Fruit fly (Drosophila melanogaster) whole organism, embryonic: Measurements from ENCODE around the gene Rpp30.

Experiments
- Awh ChIP-seq: fragments of 200-800 bp; sonication (Bioruptor generic); IDR thresholded peaks from 2 replicates; pipeline ENCODE4, ENCODE4 v1.3.6; 2022; ENCODE audit warnings: missing biosample characterization, missing genetic modification characterization
- Bdp1 ChIP-seq: fragments of 200-800 bp; sonication (Bioruptor generic); optimal IDR thresholded peaks from 3 replicates; lab custom pipeline; 2016; ENCODE audit warnings: missing biosample characterization, missing genetic modification characterization
- Bteb2 ChIP-seq: fragments of 200-800 bp; sonication (Bioruptor generic); optimal IDR thresholded peaks from 2 replicates; lab custom pipeline; 2016; ENCODE audit warnings: missing biosample characterization, missing genetic modification characterization
- CG14014 ChIP-seq: fragments of 200-800 bp; sonication (Bioruptor generic); IDR thresholded peaks from 2 replicates; pipeline ENCODE4 v1.3.6; 2022; ENCODE audit warnings: missing biosample characterization, missing genetic modification characterization
- CG16815 ChIP-seq: fragments of 200-800 bp; sonication (Bioruptor generic); optimal IDR thresholded peaks from 3 replicates; lab custom pipeline; 2017; ENCODE audit warnings: missing biosample characterization, mild to moderate bottlenecking, missing genetic modification characterization
- CG17802 ChIP-seq: fragments of 200-800 bp; sonication (Bioruptor generic); optimal IDR thresholded peaks from 2 replicates; lab custom pipeline; 2018; ENCODE audit warnings: missing biosample characterization, mild to moderate bottlenecking, missing genetic modification characterization, moderate library complexity
- CG1792 ChIP-seq: fragments of 200-800 bp; sonication (Bioruptor generic); optimal IDR thresholded peaks from 2 replicates; lab custom pipeline; 2016; ENCODE audit warnings: missing biosample characterization, missing genetic modification characterization
- CG2202 ChIP-seq: fragments of 200-800 bp; sonication (Bioruptor generic); optimal IDR thresholded peaks from 2 replicates; lab custom pipeline; 2018; ENCODE audit warnings: missing biosample characterization, mild to moderate bottlenecking, missing genetic modification characterization
- CG31224 ChIP-seq: fragments of 200-800 bp; sonication (Bioruptor generic); IDR thresholded peaks from 2 replicates; pipeline ENCODE4 v1.3.6; 2022; ENCODE audit warnings: missing biosample characterization, missing genetic modification characterization
- CG31365 ChIP-seq: fragments of 200-800 bp; sonication (Bioruptor generic); optimal IDR thresholded peaks from 2 replicates; lab custom pipeline; 2018; ENCODE audit warnings: missing biosample characterization, mild to moderate bottlenecking, missing genetic modification characterization
- CG32767 ChIP-seq: fragments of 200-800 bp; sonication (Bioruptor generic); IDR thresholded peaks from 2 replicates; pipeline ENCODE4 v1.3.6; 2022; ENCODE audit warnings: missing biosample characterization, missing genetic modification characterization
- CG3281 ChIP-seq: fragments of 200-800 bp; sonication (Bioruptor generic); optimal IDR thresholded peaks from 3 replicates; lab custom pipeline; 2017; ENCODE audit warnings: missing biosample characterization, mild to moderate bottlenecking, missing genetic modification characterization
- CG34224 ChIP-seq: fragments of 200-800 bp; sonication (Bioruptor generic); IDR thresholded peaks from 3 replicates; pipeline ENCODE4 v1.3.6; 2022; ENCODE audit warnings: missing biosample characterization, missing genetic modification characterization; ENCODE audit not compliant: partially characterized antibody
- CG4360 ChIP-seq: fragments of 200-800 bp; sonication (Bioruptor generic); IDR thresholded peaks from 2 replicates; pipeline ENCODE4 v1.3.6; 2022; ENCODE audit warnings: missing biosample characterization, missing genetic modification characterization
- CG6654 ChIP-seq: fragments of 200-800 bp; sonication (Bioruptor generic); optimal IDR thresholded peaks from 2 replicates; lab custom pipeline; 2017; ENCODE audit warnings: missing biosample characterization, mild to moderate bottlenecking, missing genetic modification characterization
- CG7357 ChIP-seq: fragments of 200-800 bp; sonication (Bioruptor generic); IDR thresholded peaks from 3 replicates; pipeline ENCODE4 v1.3.6; 2022; ENCODE audit warnings: missing biosample characterization, missing genetic modification characterization
- CkIIα-i1 ChIP-seq: fragments of 200-800 bp; sonication (Bioruptor generic); IDR thresholded peaks from 2 replicates; pipeline ENCODE4 v1.3.6; 2022; ENCODE audit warnings: missing biosample characterization, missing genetic modification characterization
- D ChIP-seq, 2 experiments: fragments of 200-800 bp in 1 of 2; fragments of >200 bp in 1 of 2; sonication (Bioruptor generic) in 1 of 2; optimal IDR thresholded peaks; 2 replicates in 1 of 2; 3 replicates in 1 of 2; lab custom pipeline; 2017; ENCODE audit warnings: mild to moderate bottlenecking in 1 of 2, missing biosample characterization in 1 of 2, missing genetic modification characterization in 1 of 2, missing genetic modification reagents in 1 of 2
- Dip2 ChIP-seq: fragments of 200-800 bp; sonication (Bioruptor generic); IDR thresholded peaks from 2 replicates; pipeline ENCODE4 v1.3.6; 2022; ENCODE audit warnings: missing biosample characterization, missing genetic modification characterization
- Fer3 ChIP-seq: fragments of 200-800 bp; sonication (Bioruptor generic); optimal IDR thresholded peaks from 2 replicates; lab custom pipeline; 2018; ENCODE audit warnings: missing biosample characterization, mild to moderate bottlenecking, missing genetic modification characterization, moderate library complexity
- Hr3 ChIP-seq: fragments of 200-800 bp; sonication (Bioruptor generic); optimal IDR thresholded peaks from 3 replicates; lab custom pipeline; 2016; ENCODE audit warnings: missing biosample characterization, missing genetic modification characterization
- Mes4 ChIP-seq: fragments of 200-800 bp; sonication (Bioruptor generic); optimal IDR thresholded peaks from 2 replicates; lab custom pipeline; 2016; ENCODE audit warnings: missing biosample characterization, missing genetic modification characterization
- Pdp1 ChIP-seq, 2 experiments: fragments of 200-800 bp; sonication (Bioruptor generic); optimal IDR thresholded peaks; 3 replicates each; lab custom pipeline; 2016; ENCODE audit warnings: missing biosample characterization in 2 of 2, missing genetic modification characterization in 2 of 2, mild to moderate bottlenecking in 1 of 2, moderate library complexity in 1 of 2
- Ptx1 ChIP-seq: fragments of 200-800 bp; sonication (Bioruptor generic); IDR thresholded peaks from 2 replicates; pipeline ENCODE4 v1.3.6; 2022; ENCODE audit warnings: missing biosample characterization, missing genetic modification characterization
- Spps ChIP-seq: fragments of 200-800 bp; sonication (Bioruptor generic); optimal IDR thresholded peaks from 2 replicates; lab custom pipeline; 2018; ENCODE audit warnings: missing biosample characterization, mild to moderate bottlenecking, missing genetic modification characterization
- Stat92E ChIP-seq, 3 experiments: fragments of >200 bp in 2 of 3; fragments of 200-800 bp in 1 of 3; sonication (Bioruptor generic) in 1 of 3; optimal IDR thresholded peaks; 2 replicates each; lab custom pipeline; 2017 to 2019; ENCODE audit warnings: missing biosample characterization in 3 of 3, missing genetic modification characterization in 3 of 3, mild to moderate bottlenecking in 1 of 3, moderate library complexity in 1 of 3
- TFAM ChIP-seq: fragments of 200-800 bp; sonication (Bioruptor generic); optimal IDR thresholded peaks from 2 replicates; lab custom pipeline; 2017; ENCODE audit warnings: missing biosample characterization, missing genetic modification characterization, inconsistent platforms
- Tbp ChIP-seq: fragments of >200 bp; optimal IDR thresholded peaks from 2 replicates; lab custom pipeline; 2018; ENCODE audit warnings: missing biosample characterization, missing genetic modification characterization
- Usf ChIP-seq: fragments of 200-800 bp; sonication (Bioruptor generic); optimal IDR thresholded peaks from 2 replicates; lab custom pipeline; 2017; ENCODE audit warnings: missing genotype, missing biosample characterization, missing genetic modification characterization
- bab2 ChIP-seq: fragments of 200-800 bp; sonication (Bioruptor generic); optimal IDR thresholded peaks from 2 replicates; lab custom pipeline; 2016; ENCODE audit warnings: missing biosample characterization, missing genetic modification characterization
- bcd ChIP-seq: fragments of 200-800 bp; sonication (Bioruptor generic); optimal IDR thresholded peaks from 2 replicates; lab custom pipeline; 2017; ENCODE audit warnings: missing biosample characterization, mild to moderate bottlenecking, missing genetic modification characterization
- br ChIP-seq: fragments of >200 bp; optimal IDR thresholded peaks from 2 replicates; lab custom pipeline; 2017
- crp ChIP-seq, 2 experiments: fragments of 200-800 bp; sonication (Bioruptor generic); optimal IDR thresholded peaks; 2 replicates in 1 of 2; 3 replicates in 1 of 2; lab custom pipeline; 2017; ENCODE audit warnings: missing biosample characterization in 2 of 2, missing genetic modification characterization in 2 of 2, mild to moderate bottlenecking in 1 of 2, moderate library complexity in 1 of 2
- dysf ChIP-seq: fragments of 200-800 bp; sonication (Bioruptor generic); IDR thresholded peaks from 3 replicates; pipeline ENCODE4 v1.3.6; 2022; ENCODE audit warnings: missing biosample characterization, missing genetic modification characterization
- ems ChIP-seq: fragments of 200-800 bp; sonication (Bioruptor generic); optimal IDR thresholded peaks from 3 replicates; lab custom pipeline; 2016; ENCODE audit warnings: missing biosample characterization, missing genetic modification characterization
- fd102C ChIP-seq: fragments of 200-800 bp; sonication (Bioruptor generic); optimal IDR thresholded peaks from 2 replicates; lab custom pipeline; 2018; ENCODE audit warnings: missing biosample characterization, mild to moderate bottlenecking, missing genetic modification characterization, moderate library complexity
- hth ChIP-seq: fragments of >200 bp; optimal IDR thresholded peaks from 2 replicates; lab custom pipeline; 2017; ENCODE audit warnings: inconsistent platforms
- kni ChIP-seq: fragments of 200-800 bp; sonication (Bioruptor generic); optimal IDR thresholded peaks from 3 replicates; lab custom pipeline; 2017; ENCODE audit warnings: mild to moderate bottlenecking, missing biosample characterization, missing genetic modification reagents, missing genetic modification characterization
- lov ChIP-seq, 2 experiments: fragments of 200-800 bp in 1 of 2; fragments of >200 bp in 1 of 2; sonication (Bioruptor generic) in 1 of 2; IDR thresholded peaks in 1 of 2; optimal IDR thresholded peaks in 1 of 2; 2 replicates in 1 of 2; 3 replicates in 1 of 2; pipeline versions ENCODE4 v1.3.6 to Lab custom; 2017 to 2022; ENCODE audit warnings: missing biosample characterization in 1 of 2, missing genetic modification characterization in 1 of 2
- nau ChIP-seq: fragments of 200-800 bp; sonication (Bioruptor generic); optimal IDR thresholded peaks from 3 replicates; lab custom pipeline; 2017; ENCODE audit warnings: missing biosample characterization, mild to moderate bottlenecking, missing genetic modification characterization, missing genetic modification reagents
- pb ChIP-seq: fragments of 200-800 bp; sonication (Bioruptor generic); optimal IDR thresholded peaks from 3 replicates; lab custom pipeline; 2016; ENCODE audit warnings: missing biosample characterization, missing genetic modification characterization
- rib ChIP-seq: fragments of 200-800 bp; sonication (Bioruptor generic); IDR thresholded peaks from 2 replicates; pipeline ENCODE4 v1.3.6; 2022; ENCODE audit warnings: missing biosample characterization, missing genetic modification characterization
- row ChIP-seq: fragments of 200-800 bp; sonication (Bioruptor generic); IDR thresholded peaks from 3 replicates; pipeline ENCODE4 v1.3.6; 2022; ENCODE audit warnings: missing biosample characterization, missing genetic modification characterization
- seq ChIP-seq: fragments of 200-800 bp; sonication (Bioruptor generic); IDR thresholded peaks from 2 replicates; pipeline ENCODE4 v1.3.6; 2022; ENCODE audit warnings: missing biosample characterization, missing genetic modification characterization
- sim ChIP-seq: fragments of 200-800 bp; sonication (Bioruptor generic); IDR thresholded peaks from 2 replicates; pipeline ENCODE4 v1.3.6; 2022; ENCODE audit warnings: missing biosample characterization, missing genetic modification characterization
- slp2 ChIP-seq: fragments of 200-800 bp; sonication (Bioruptor generic); optimal IDR thresholded peaks from 2 replicates; lab custom pipeline; 2016; ENCODE audit warnings: missing biosample characterization, missing genetic modification characterization
- so ChIP-seq: fragments of 200-800 bp; sonication (Bioruptor generic); IDR thresholded peaks from 3 replicates; pipeline ENCODE4 v1.3.6; 2022; ENCODE audit warnings: missing biosample characterization, missing genetic modification characterization
- sug ChIP-seq: fragments of 200-800 bp; optimal IDR thresholded peaks from 2 replicates; lab custom pipeline; 2019; ENCODE audit warnings: missing biosample characterization, mild to moderate bottlenecking, missing genetic modification characterization, moderate library complexity
- tin ChIP-seq: fragments of 200-800 bp; sonication (Bioruptor generic); optimal IDR thresholded peaks from 3 replicates; lab custom pipeline; 2016; ENCODE audit warnings: missing biosample characterization, missing genetic modification characterization
- z ChIP-seq: fragments of 200-800 bp; sonication (Bioruptor generic); IDR thresholded peaks from 3 replicates; pipeline ENCODE4 v1.3.6; 2022; ENCODE audit warnings: missing biosample characterization, missing genetic modification characterization
- zfh1 ChIP-seq: fragments of 200-800 bp; sonication (Bioruptor generic); IDR thresholded peaks from 3 replicates; pipeline ENCODE4 v1.3.6; 2022; ENCODE audit warnings: missing biosample characterization, missing genetic modification characterization

Gene Rpp30

DNA sequence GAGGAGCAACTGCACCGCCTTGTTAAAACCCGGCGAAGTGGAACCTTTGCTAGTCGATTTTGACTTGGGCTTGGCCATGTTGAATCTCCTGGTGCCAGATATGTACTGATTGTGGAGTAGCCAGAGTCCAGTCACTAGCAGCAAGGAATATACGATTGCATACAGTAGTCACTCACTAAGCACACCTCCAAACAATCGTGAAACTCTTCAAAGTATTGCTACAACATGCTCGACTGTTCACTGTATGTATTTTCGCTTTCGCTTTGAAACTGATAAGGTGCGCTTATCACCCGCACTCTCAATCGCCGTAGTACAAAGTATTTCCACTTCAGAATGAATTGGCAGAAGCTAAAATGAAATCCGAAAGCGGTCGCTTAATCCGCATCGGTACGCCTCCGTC is 34.2 kb upstream of the Rpp30 start:
- TF ChIP-seq so (GFP tag; lab: Robert Waterston, UW) (peak; percentile 70; the same call in 2 of the 3 replicates), crp (GFP tag; optimal IDR thresholded peaks at IDR 0.05; lab: Kevin White, UChicago) (no peak), row (GFP tag; lab: Robert Waterston, UW) (peak; percentile 96), kni (GFP tag; lab: Kevin White, UChicago) (no peak), Bteb2 (peak; percentile 53), CG14014 (peak; percentile 80), seq (GFP tag; lab: Robert Waterston, UW) (peak; percentile 64; the same call in 1 of the 2 replicates), pb (GFP tag; lab: Kevin White, UChicago) (peak; percentile 15), sug (tag; lab: Kevin White, UChicago) (peak; percentile 68), Fer3 (tag; lab: Kevin White, UChicago) (peak; percentile 83), slp2 (GFP tag; lab: Kevin White, UChicago) (peak; percentile 4), br (lab: Kevin White, UChicago) (no peak), hth (lab: Kevin White, UChicago) (no peak), Bdp1 (GFP tag; lab: Kevin White, UChicago) (no peak), fd102C (no peak), CG3281 (GFP tag; lab: Kevin White, UChicago) (peak; percentile 67), TFAM (GFP tag; lab: Kevin White, UChicago) (no peak), CkIIα-i1 (GFP tag; lab: Robert Waterston, UW) (no peak), CG7357 (GFP tag; lab: Robert Waterston, UW) (peak; percentile 37; the same call in 1 of the 3 replicates), CG16815 (GFP tag; lab: Kevin White, UChicago) (no peak), Tbp (GFP tag; lab: Kevin White, UChicago) (no peak), Stat92E (GFP tag; optimal IDR thresholded peaks at IDR 0.05; lab: Kevin White, UChicago) (no peak), Usf (GFP tag; lab: Kevin White, UChicago) (peak; percentile 35), z (GFP tag; lab: Robert Waterston, UW) (no peak), sim (GFP tag; lab: Robert Waterston, UW) (no peak), CG31365 (tag; lab: Kevin White, UChicago) (no peak), CG6654 (GFP tag; lab: Kevin White, UChicago) (no peak), Awh (peak; percentile 53; the same call in 1 of the 2 replicates), CG31224 (0 out of 2 replicates have a peak, but pooled peaks have one; percentile 44), Ptx1 (GFP tag; lab: Robert Waterston, UW) (peak; percentile 69), Dip2 (GFP tag; lab: Robert Waterston, UW) (no peak), bab2 (GFP tag; lab: Kevin White, UChicago) (peak; percentile 58), lov (optimal IDR thresholded peaks at IDR 0.05; lab: Kevin White, UChicago) (no peak), lov (GFP tag; IDR thresholded peaks at IDR 0.05; lab: Robert Waterston, UW) (no peak), dysf (GFP tag; lab: Robert Waterston, UW) (peak; percentile 75), zfh1 (GFP tag; lab: Robert Waterston, UW) (peak; percentile 67; the same call in 2 of the 3 replicates), CG4360 (GFP tag; lab: Robert Waterston, UW) (peak; percentile 44; the same call in 1 of the 2 replicates), CG34224 (GFP tag; lab: Robert Waterston, UW) (0 out of 3 replicates have a peak, but pooled peaks have one; percentile 25), Mes4 (GFP tag; lab: Kevin White, UChicago) (no peak), CG17802 (no peak), nau (GFP tag; lab: Kevin White, UChicago) (peak; percentile 44), ems (peak; percentile 63), CG2202 (tag; lab: Kevin White, UChicago) (no peak), CG32767 (GFP tag; lab: Robert Waterston, UW) (no peak), Pdp1 (GFP tag; optimal IDR thresholded peaks at IDR 0.05; lab: Kevin White, UChicago) (peak; percentile 46 to 71), Hr3 (peak; percentile 26), bcd (GFP tag; lab: Kevin White, UChicago) (peak; percentile 56), rib (peak; percentile 69; the same call in 1 of the 2 replicates), D (optimal IDR thresholded peaks at IDR 0.05; lab: Kevin White, UChicago) (no peak), D (GFP tag; optimal IDR thresholded peaks at IDR 0.05; lab: Kevin White, UChicago) (no peak), Spps (tag; lab: Kevin White, UChicago) (no peak), CG1792 (GFP tag; lab: Kevin White, UChicago) (no peak), tin (GFP tag; lab: Kevin White, UChicago) (peak; percentile 61)
